Fruit fly (Drosophila melanogaster) whole organism, embryonic: ENCODE measurements around the gene CG4611.

Experiments
- Abd-B ChIP-seq: fragments of 200-800 bp; sonication (Bioruptor generic); optimal IDR thresholded peaks from 2 replicates; lab custom pipeline; 2018; ENCODE audit warnings: missing biosample characterization, mild to moderate bottlenecking, missing genetic modification characterization, moderate library complexity
- CG10654 ChIP-seq: fragments of 200-800 bp; sonication (Bioruptor generic); optimal IDR thresholded peaks from 2 replicates; lab custom pipeline; 2016; ENCODE audit warnings: missing biosample characterization, missing genetic modification characterization
- CG10959 ChIP-seq: fragments of 200-800 bp; sonication (Bioruptor generic); IDR thresholded peaks from 2 replicates; pipeline ENCODE4 v1.3.6; 2022; ENCODE audit warnings: missing biosample characterization, missing genetic modification characterization
- CG11398 ChIP-seq: fragments of 200-800 bp; sonication (Bioruptor generic); optimal IDR thresholded peaks from 2 replicates; lab custom pipeline; 2016; ENCODE audit warnings: missing biosample characterization, missing genetic modification characterization
- CG11696 ChIP-seq: fragments of 200-800 bp; sonication (Bioruptor generic); IDR thresholded peaks from 2 replicates; pipeline ENCODE4 v1.3.6; 2022; ENCODE audit warnings: missing biosample characterization, missing genetic modification characterization
- CG12071 ChIP-seq: fragments of 200-800 bp; sonication (Bioruptor generic); optimal IDR thresholded peaks from 3 replicates; lab custom pipeline; 2018; ENCODE audit warnings: missing biosample characterization, mild to moderate bottlenecking, missing genetic modification characterization
- CG12659 ChIP-seq: fragments of 200-800 bp; sonication (Bioruptor generic); optimal IDR thresholded peaks from 3 replicates; lab custom pipeline; 2017; ENCODE audit warnings: mild to moderate bottlenecking, missing biosample characterization, missing genetic modification reagents, missing genetic modification characterization
- CG13894 ChIP-seq: fragments of 200-800 bp; sonication (Bioruptor generic); optimal IDR thresholded peaks from 3 replicates; lab custom pipeline; 2018; ENCODE audit warnings: missing biosample characterization, mild to moderate bottlenecking, missing genetic modification characterization, moderate library complexity
- CG15514 ChIP-seq: fragments of 200-800 bp; sonication (Bioruptor generic); optimal IDR thresholded peaks from 3 replicates; lab custom pipeline; 2017; ENCODE audit warnings: missing biosample characterization, missing genetic modification characterization, mild to moderate bottlenecking, moderate library complexity, missing genetic modification reagents
- CG1602 ChIP-seq: fragments of 200-800 bp; sonication (Bioruptor generic); optimal IDR thresholded peaks from 3 replicates; lab custom pipeline; 2016; ENCODE audit warnings: missing biosample characterization, missing genetic modification characterization
- CG17568 ChIP-seq: fragments of 200-800 bp; sonication (Bioruptor generic); optimal IDR thresholded peaks from 2 replicates; lab custom pipeline; 2018; ENCODE audit warnings: missing biosample characterization, mild to moderate bottlenecking, missing genetic modification characterization, moderate library complexity
- CG17829 ChIP-seq: fragments of 200-800 bp; optimal IDR thresholded peaks from 2 replicates; lab custom pipeline; 2019; ENCODE audit warnings: missing biosample characterization, mild to moderate bottlenecking, missing genetic modification characterization, moderate library complexity
- CG2202 ChIP-seq: fragments of 200-800 bp; sonication (Bioruptor generic); optimal IDR thresholded peaks from 2 replicates; lab custom pipeline; 2018; ENCODE audit warnings: missing biosample characterization, mild to moderate bottlenecking, missing genetic modification characterization
- CG6689 ChIP-seq: fragments of 200-800 bp; sonication (Bioruptor generic); IDR thresholded peaks from 2 replicates; pipeline ENCODE4 v1.3.6; 2022; ENCODE audit warnings: missing biosample characterization, missing genetic modification characterization
- CG8290 ChIP-seq, 3 experiments: fragments of 200-800 bp; sonication (Bioruptor generic); optimal IDR thresholded peaks; 2 replicates each; lab custom pipeline; 2016 to 2019; ENCODE audit warnings: missing biosample characterization in 3 of 3, missing genetic modification characterization in 3 of 3, mild to moderate bottlenecking in 2 of 3, moderate library complexity in 1 of 3
- CG9215 ChIP-seq: fragments of 200-800 bp; sonication (Bioruptor generic); IDR thresholded peaks from 2 replicates; pipeline ENCODE4 v1.3.6; 2022; ENCODE audit warnings: missing biosample characterization, missing genetic modification characterization
- CG9437 ChIP-seq: fragments of 200-800 bp; sonication (Bioruptor generic); optimal IDR thresholded peaks from 2 replicates; lab custom pipeline; 2018; ENCODE audit warnings: missing biosample characterization, mild to moderate bottlenecking, missing genetic modification characterization
- Dbx ChIP-seq: fragments of 200-800 bp; sonication (Bioruptor generic); IDR thresholded peaks from 3 replicates; pipeline ENCODE4 v1.3.6; 2022; ENCODE audit warnings: missing biosample characterization, missing genetic modification characterization
- Dfd ChIP-seq, 2 experiments: fragments of >200 bp; optimal IDR thresholded peaks; 2 replicates each; lab custom pipeline; 2017; ENCODE audit warnings: missing biosample characterization in 2 of 2, missing genetic modification characterization in 2 of 2
- H15 ChIP-seq: fragments of 200-800 bp; sonication (Bioruptor generic); IDR thresholded peaks from 3 replicates; pipeline ENCODE4 v1.3.6; 2022; ENCODE audit warnings: missing biosample characterization, missing genetic modification characterization
- HLH4C ChIP-seq: fragments of 200-800 bp; sonication (Bioruptor generic); IDR thresholded peaks from 3 replicates; pipeline ENCODE4 v1.3.6; 2022; ENCODE audit warnings: missing biosample characterization, missing genetic modification characterization; ENCODE audit not compliant: partially characterized antibody
- Hey ChIP-seq: fragments of 200-800 bp; sonication (Bioruptor generic); optimal IDR thresholded peaks from 3 replicates; lab custom pipeline; 2018; ENCODE audit warnings: missing biosample characterization, mild to moderate bottlenecking, missing genetic modification characterization
- Hsf ChIP-seq: fragments of 200-800 bp; sonication (Bioruptor generic); optimal IDR thresholded peaks from 3 replicates; lab custom pipeline; 2016; ENCODE audit warnings: missing biosample characterization, missing genetic modification characterization
- Max ChIP-seq: fragments of 200-800 bp; sonication (Bioruptor generic); optimal IDR thresholded peaks from 2 replicates; lab custom pipeline; 2016; ENCODE audit warnings: missing biosample characterization, mild to moderate bottlenecking, missing genetic modification characterization
- Mrtf ChIP-seq: fragments of 200-800 bp; sonication (Bioruptor generic); IDR thresholded peaks from 3 replicates; pipeline ENCODE4 v1.3.6; 2022; ENCODE audit warnings: missing biosample characterization, missing genetic modification characterization
- Nf-YC ChIP-seq: fragments of 200-800 bp; optimal IDR thresholded peaks from 3 replicates; lab custom pipeline; 2019; ENCODE audit warnings: missing biosample characterization, mild to moderate bottlenecking, missing genetic modification characterization, moderate library complexity
- Poxn ChIP-seq: fragments of 200-800 bp; sonication (Bioruptor generic); IDR thresholded peaks from 2 replicates; pipeline ENCODE4 v1.3.6; 2022; ENCODE audit warnings: missing biosample characterization, missing genetic modification characterization
- TFAM ChIP-seq: fragments of 200-800 bp; sonication (Bioruptor generic); optimal IDR thresholded peaks from 2 replicates; lab custom pipeline; 2017; ENCODE audit warnings: missing biosample characterization, missing genetic modification characterization, inconsistent platforms
- Xrp1 ChIP-seq: fragments of 200-800 bp; sonication (Bioruptor generic); IDR thresholded peaks from 2 replicates; pipeline ENCODE4 v1.3.6; 2022; ENCODE audit warnings: missing biosample characterization, missing genetic modification characterization
- al ChIP-seq: fragments of 200-800 bp; sonication (Bioruptor generic); IDR thresholded peaks from 2 replicates; pipeline ENCODE4 v1.3.6; 2022; ENCODE audit warnings: missing biosample characterization, missing genetic modification characterization
- ara ChIP-seq: fragments of 200-800 bp; sonication (Bioruptor generic); IDR thresholded peaks from 2 replicates; pipeline ENCODE4 v1.3.6; 2022; ENCODE audit warnings: missing biosample characterization, missing genetic modification characterization
- btn ChIP-seq: fragments of 200-800 bp; sonication (Bioruptor generic); optimal IDR thresholded peaks from 2 replicates; lab custom pipeline; 2016; ENCODE audit warnings: missing biosample characterization, missing genetic modification characterization
- chif ChIP-seq, 2 experiments: fragments of 200-800 bp; sonication (Bioruptor generic); optimal IDR thresholded peaks; 3 replicates each; lab custom pipeline; 2016; ENCODE audit warnings: missing biosample characterization in 2 of 2, missing genetic modification characterization in 2 of 2
- chinmo ChIP-seq: fragments of 200-800 bp; sonication (Bioruptor generic); IDR thresholded peaks from 4 replicates; pipeline ENCODE4 v1.3.6; 2022; ENCODE audit warnings: missing biosample characterization, missing genetic modification characterization; ENCODE audit not compliant: partially characterized antibody
- ci ChIP-seq: fragments of 200-800 bp; sonication (Bioruptor generic); IDR thresholded peaks from 3 replicates; pipeline ENCODE4 v1.3.6; 2022; ENCODE audit warnings: missing biosample characterization, missing genetic modification characterization
- danr ChIP-seq: fragments of 200-800 bp; sonication (Bioruptor generic); IDR thresholded peaks from 2 replicates; pipeline ENCODE4 v1.3.6; 2022; ENCODE audit warnings: missing biosample characterization, missing genetic modification characterization
- dmrt11E ChIP-seq: fragments of 200-800 bp; sonication (Bioruptor generic); optimal IDR thresholded peaks from 3 replicates; lab custom pipeline; 2018; ENCODE audit warnings: missing biosample characterization, mild to moderate bottlenecking, missing genetic modification characterization, moderate library complexity
- dpn ChIP-seq, 2 experiments: fragments of 200-800 bp; sonication (Bioruptor generic); optimal IDR thresholded peaks; 3 replicates each; lab custom pipeline; 2016; ENCODE audit warnings: missing biosample characterization in 2 of 2, missing genetic modification characterization in 2 of 2
- ken ChIP-seq: fragments of 200-800 bp; sonication (Bioruptor generic); IDR thresholded peaks from 3 replicates; pipeline ENCODE4 v1.3.6; 2022; ENCODE audit warnings: missing biosample characterization, missing genetic modification characterization
- lola ChIP-seq, 3 experiments: fragments of >200 bp in 2 of 3; fragments of 200-800 bp in 1 of 3; sonication (Bioruptor generic) in 1 of 3; optimal IDR thresholded peaks; 2 replicates each; lab custom pipeline; 2017 to 2019; ENCODE audit warnings: missing biosample characterization in 3 of 3, missing genetic modification characterization in 3 of 3, mild to moderate bottlenecking in 1 of 3, moderate library complexity in 1 of 3
- mam ChIP-seq: fragments of 200-800 bp; sonication (Bioruptor generic); optimal IDR thresholded peaks from 3 replicates; lab custom pipeline; 2016; ENCODE audit warnings: missing biosample characterization, missing genetic modification characterization
- nom ChIP-seq: fragments of 200-800 bp; sonication (Bioruptor generic); optimal IDR thresholded peaks from 2 replicates; lab custom pipeline; 2017; ENCODE audit warnings: missing biosample characterization, missing genetic modification characterization, mild to moderate bottlenecking, moderate library complexity, missing genetic modification reagents
- prd ChIP-seq, 3 experiments: fragments of >200 bp in 2 of 3; fragments of 200-800 bp in 1 of 3; sonication (Bioruptor generic) in 1 of 3; optimal IDR thresholded peaks in 2 of 3; IDR thresholded peaks in 1 of 3; 2 replicates in 2 of 3; 3 replicates in 1 of 3; pipeline versions ENCODE4 v1.3.6 to Lab custom; 2017 to 2022; ENCODE audit warnings: missing biosample characterization in 1 of 3, missing genetic modification characterization in 1 of 3
- sens ChIP-seq: fragments of 200-800 bp; sonication (Bioruptor generic); peaks from one replicate; lab custom pipeline; 2016; ENCODE audit warnings: missing biosample characterization, missing genetic modification characterization
- sob ChIP-seq: fragments of 200-800 bp; sonication (Bioruptor generic); IDR thresholded peaks from 2 replicates; pipeline ENCODE4 v1.3.6; 2022; ENCODE audit warnings: missing biosample characterization, missing genetic modification characterization
- stwl ChIP-seq: fragments of 200-800 bp; sonication (Bioruptor generic); optimal IDR thresholded peaks from 3 replicates; lab custom pipeline; 2018; ENCODE audit warnings: missing biosample characterization, mild to moderate bottlenecking, missing genetic modification characterization, moderate library complexity
- tll ChIP-seq, 2 experiments: fragments of 200-800 bp in 1 of 2; fragments of >200 bp in 1 of 2; sonication (Bioruptor generic) in 1 of 2; optimal IDR thresholded peaks; 2 replicates each; lab custom pipeline; 2017 to 2019; ENCODE audit warnings: missing biosample characterization in 2 of 2, missing genetic modification characterization in 2 of 2, mild to moderate bottlenecking in 1 of 2, moderate library complexity in 1 of 2
- toy ChIP-seq: fragments of 200-800 bp; sonication (Bioruptor generic); IDR thresholded peaks from 2 replicates; pipeline ENCODE4 v1.3.6; 2022; ENCODE audit warnings: missing biosample characterization, missing genetic modification characterization

Gene CG4611

dm6 chr3L:5154917-5155613 lies 18.9 kb downstream of the CG4611 start:
- TF ChIP-seq chif (GFP tag; optimal IDR thresholded peaks at IDR 0.05; lab: Kevin White, UChicago) (peak; percentile 55 to 69), Abd-B (GFP tag; lab: Kevin White, UChicago) (no peak), CG11696 (GFP tag; lab: Robert Waterston, UW) (peak; percentile 76), CG13894 (tag; lab: Kevin White, UChicago) (peak; percentile 86), stwl (tag; lab: Kevin White, UChicago) (no peak), CG15514 (GFP tag; lab: Kevin White, UChicago) (peak; percentile 69), prd (optimal IDR thresholded peaks at IDR 0.05; lab: Kevin White, UChicago) (no peak), prd (GFP tag; IDR thresholded peaks at IDR 0.05; lab: Robert Waterston, UW) (no peak; the same call in 2 of the 3 replicates), nom (GFP tag; lab: Kevin White, UChicago) (peak; percentile 21), sob (GFP tag; lab: Robert Waterston, UW) (peak; percentile 90), mam (GFP tag; lab: Kevin White, UChicago) (peak; percentile 82), ara (GFP tag; lab: Robert Waterston, UW) (peak; percentile 69), TFAM (GFP tag; lab: Kevin White, UChicago) (no peak), dpn (GFP tag; optimal IDR thresholded peaks at IDR 0.05; lab: Kevin White, UChicago) (peak; percentile 69 to 79), CG8290 (GFP tag; optimal IDR thresholded peaks at IDR 0.05; lab: Kevin White, UChicago) (peak; percentile 22), CG8290 (tag; optimal IDR thresholded peaks at IDR 0.05; lab: Kevin White, UChicago) (peak in 1 of 2 experiments; percentile 21), CG12659 (GFP tag; lab: Kevin White, UChicago) (peak; percentile 73), CG1602 (GFP tag; lab: Kevin White, UChicago) (peak; percentile 51), ken (GFP tag; lab: Robert Waterston, UW) (peak; percentile 85), CG11398 (GFP tag; lab: Kevin White, UChicago) (peak; percentile 38), al (GFP tag; lab: Robert Waterston, UW) (no peak), Mrtf (no peak; the same call in 2 of the 3 replicates), CG9437 (peak; percentile 20), tll (GFP tag; optimal IDR thresholded peaks at IDR 0.05; lab: Kevin White, UChicago) (no peak), HLH4C (no peak), CG6689 (peak; percentile 82; the same call in 1 of the 2 replicates), CG10959 (GFP tag; lab: Robert Waterston, UW) (peak; percentile 51), H15 (peak; percentile 77), CG9215 (GFP tag; lab: Robert Waterston, UW) (no peak), ci (GFP tag; lab: Robert Waterston, UW) (no peak), CG2202 (tag; lab: Kevin White, UChicago) (no peak), dmrt11E (tag; lab: Kevin White, UChicago) (peak; percentile 20), btn (GFP tag; lab: Kevin White, UChicago) (peak; percentile 50), CG12071 (GFP tag; lab: Kevin White, UChicago) (peak; percentile 64), sens (GFP tag; lab: Kevin White, UChicago) (peak; percentile 97), CG10654 (peak; percentile 51), Hey (tag; lab: Kevin White, UChicago) (peak; percentile 2), CG17829 (peak; percentile 16), Xrp1 (GFP tag; lab: Robert Waterston, UW) (peak; percentile 87), Hsf (GFP tag; lab: Kevin White, UChicago) (peak; percentile 71), Max (no peak), Poxn (peak; percentile 58; the same call in 1 of the 2 replicates), toy (GFP tag; lab: Robert Waterston, UW) (peak; percentile 59), lola (GFP tag; optimal IDR thresholded peaks at IDR 0.05; lab: Kevin White, UChicago) (no peak), danr (GFP tag; lab: Robert Waterston, UW) (0 out of 2 replicates have a peak, but pooled peaks have one; percentile 28), Dfd (GFP tag; optimal IDR thresholded peaks at IDR 0.05; lab: Kevin White, UChicago) (no peak), CG17568 (GFP tag; lab: Kevin White, UChicago) (no peak), Nf-YC (tag; lab: Kevin White, UChicago) (peak; percentile 29), chinmo (GFP tag; lab: Robert Waterston, UW) (no peak), Dbx (GFP tag; lab: Robert Waterston, UW) (peak; percentile 91)
